Fruit fly (Drosophila melanogaster): ENCODE data around the gene Hk.

Hk gene

DNA sequence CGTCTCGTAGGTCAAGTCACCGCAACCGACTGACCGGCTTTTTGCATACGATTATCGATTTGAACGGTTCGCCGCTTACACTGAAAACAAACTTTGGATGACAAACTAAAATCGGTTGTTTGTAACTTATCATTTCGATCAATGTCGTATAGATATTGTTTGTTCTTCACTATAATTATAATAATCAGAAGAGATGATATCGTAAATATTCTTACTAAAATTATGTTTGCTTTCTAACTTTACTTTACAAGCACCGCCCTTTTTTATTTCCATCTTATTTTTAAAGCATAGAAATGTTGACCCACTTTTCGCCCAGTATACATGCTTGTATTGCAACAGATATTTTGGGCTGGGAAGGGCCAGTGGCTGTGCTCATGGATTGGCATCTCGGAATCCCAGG, 30.2 kb downstream of the Hk start, which contains the start of gene CG2961 (continued):
- TF ChIP-seq slou (GFP tag; optimal IDR thresholded peaks at IDR 0.05) (no peak), BtbVII (GFP tag; optimal IDR thresholded peaks at IDR 0.05) (no peak), chm (GFP tag; IDR thresholded peaks at IDR 0.05) (no peak), slp2 (GFP tag; optimal IDR thresholded peaks at IDR 0.05) (no peak), Mes4 (GFP tag; optimal IDR thresholded peaks at IDR 0.05) (no peak), CG14014 (GFP tag; IDR thresholded peaks at IDR 0.05) (no peak), CG1233 (GFP tag; optimal IDR thresholded peaks at IDR 0.05) (no peak), CG17359 (tag; optimal IDR thresholded peaks at IDR 0.05) (peak; percentile 45), TFAM (GFP tag; optimal IDR thresholded peaks at IDR 0.05) (no peak), CG5180 (GFP tag; optimal IDR thresholded peaks at IDR 0.05) (peak; percentile 10), CG6683 (GFP tag; optimal IDR thresholded peaks at IDR 0.05) (no peak), sc (optimal IDR thresholded peaks at IDR 0.05) (no peak), sc (GFP tag; optimal IDR thresholded peaks at IDR 0.05) (no peak), CG3995 (GFP tag; optimal IDR thresholded peaks at IDR 0.05) (no peak), CG7839 (tag; optimal IDR thresholded peaks at IDR 0.05) (peak; percentile 22), odd (GFP tag; optimal IDR thresholded peaks at IDR 0.05) (no peak), bab2 (GFP tag; optimal IDR thresholded peaks at IDR 0.05) (no peak), pfk (GFP tag; optimal IDR thresholded peaks at IDR 0.05) (no peak), tgo (GFP tag; IDR thresholded peaks at IDR 0.05) (peak; percentile 23; the same call in 1 of the 3 replicates), disco-r (GFP tag; optimal IDR thresholded peaks at IDR 0.05) (no peak), CG2129 (GFP tag; IDR thresholded peaks at IDR 0.05; ENCODE audit: partially characterized antibody) (no peak), sens (GFP tag) (peak; percentile 83), trh (GFP tag; optimal IDR thresholded peaks at IDR 0.05) (no peak), Nf-YB (GFP tag; optimal IDR thresholded peaks at IDR 0.05) (no peak), Tbp (GFP tag; optimal IDR thresholded peaks at IDR 0.05) (no peak), ems (GFP tag; optimal IDR thresholded peaks at IDR 0.05) (no peak), Xbp1 (GFP tag; optimal IDR thresholded peaks at IDR 0.05) (peak; percentile 2), CHES-1-like (GFP tag; optimal IDR thresholded peaks at IDR 0.05) (no peak), hb (GFP tag; IDR thresholded peaks at IDR 0.05; ENCODE audit: partially characterized antibody) (no peak), so (GFP tag; IDR thresholded peaks at IDR 0.05) (no peak), Stat92E (GFP tag; optimal IDR thresholded peaks at IDR 0.05) (no peak), danr (GFP tag; IDR thresholded peaks at IDR 0.05) (no peak), stc (GFP tag; IDR thresholded peaks at IDR 0.05) (peak; percentile 52), dati (GFP tag; IDR thresholded peaks at IDR 0.05) (no peak), sob (GFP tag; IDR thresholded peaks at IDR 0.05) (no peak), CG17328 (GFP tag; IDR thresholded peaks at IDR 0.05) (0 out of 2 replicates have a peak, but pooled peaks have one; percentile 8), MTF-1 (GFP tag; optimal IDR thresholded peaks at IDR 0.05; ENCODE audit: borderline replicate concordance) (no peak), luna (GFP tag; optimal IDR thresholded peaks at IDR 0.05) (no peak), unpg (GFP tag; optimal IDR thresholded peaks at IDR 0.05) (peak; percentile 58), cwo (GFP tag; optimal IDR thresholded peaks at IDR 0.05) (no peak), gem (tag; optimal IDR thresholded peaks at IDR 0.05) (peak; percentile 59), Eip74EF (GFP tag; optimal IDR thresholded peaks at IDR 0.05) (no peak), CG7987 (GFP tag; optimal IDR thresholded peaks at IDR 0.05) (no peak), CG6813 (GFP tag; optimal IDR thresholded peaks at IDR 0.05) (no peak), hkb (optimal IDR thresholded peaks at IDR 0.05) (no peak), hkb (GFP tag; IDR thresholded peaks at IDR 0.05) (no peak), NK7.1 (GFP tag; optimal IDR thresholded peaks at IDR 0.05) (no peak), vvl (GFP tag; IDR thresholded peaks at IDR 0.05) (no peak), CG4328 (GFP tag; optimal IDR thresholded peaks at IDR 0.05) (no peak), CG33557 (GFP tag; optimal IDR thresholded peaks at IDR 0.05) (no peak), CG34422 (GFP tag; IDR thresholded peaks at IDR 0.05) (no peak), emc (GFP tag; optimal IDR thresholded peaks at IDR 0.05) (no peak)

Measured in whole organism, embryonic.